Fruit fly (Drosophila melanogaster) whole organism, embryonic: ENCODE results near the gene CG33927.

Experiments used
- Asciz ChIP-seq: fragments of 200-800 bp; sonication (Bioruptor generic); optimal IDR thresholded peaks from 2 replicates; lab custom pipeline; 2017; ENCODE audit warnings: missing biosample characterization, mild to moderate bottlenecking, missing genetic modification characterization, missing genetic modification reagents
- Atf-2 ChIP-seq: fragments of 200-800 bp; sonication (Bioruptor generic); optimal IDR thresholded peaks from 2 replicates; lab custom pipeline; 2016; ENCODE audit warnings: missing biosample characterization, missing genetic modification characterization
- Awh ChIP-seq: fragments of 200-800 bp; sonication (Bioruptor generic); IDR thresholded peaks from 2 replicates; pipeline ENCODE4, ENCODE4 v1.3.6; 2022; ENCODE audit warnings: missing biosample characterization, missing genetic modification characterization
- B-H2 ChIP-seq: fragments of 200-800 bp; sonication (Bioruptor generic); optimal IDR thresholded peaks from 2 replicates; lab custom pipeline; 2018; ENCODE audit warnings: missing biosample characterization, mild to moderate bottlenecking, missing genetic modification characterization
- CG10431 ChIP-seq: fragments of 200-800 bp; sonication (Bioruptor generic); optimal IDR thresholded peaks from 3 replicates; lab custom pipeline; 2018; ENCODE audit warnings: missing biosample characterization, mild to moderate bottlenecking, missing genetic modification characterization
- CG11247 ChIP-seq: fragments of 200-800 bp; sonication (Bioruptor generic); IDR thresholded peaks from 2 replicates; pipeline ENCODE4 v1.3.6; 2022; ENCODE audit warnings: missing biosample characterization, missing genetic modification characterization
- CG11695 ChIP-seq: fragments of 200-800 bp; sonication (Bioruptor generic); IDR thresholded peaks from 3 replicates; pipeline ENCODE4 v1.3.6; 2022; ENCODE audit warnings: missing biosample characterization, missing genetic modification characterization
- CG11723 ChIP-seq: fragments of 200-800 bp; sonication (Bioruptor generic); optimal IDR thresholded peaks from 2 replicates; lab custom pipeline; 2017; ENCODE audit warnings: missing biosample characterization, mild to moderate bottlenecking, missing genetic modification characterization
- CG12769 ChIP-seq: fragments of 200-800 bp; sonication (Bioruptor generic); optimal IDR thresholded peaks from 2 replicates; lab custom pipeline; 2019; ENCODE audit warnings: missing biosample characterization, mild to moderate bottlenecking, missing genetic modification characterization, moderate library complexity
- CG13296 ChIP-seq: fragments of 200-800 bp; sonication (Bioruptor generic); optimal IDR thresholded peaks from 3 replicates; lab custom pipeline; 2018; ENCODE audit warnings: missing biosample characterization, mild to moderate bottlenecking, missing genetic modification characterization
- CG13624 ChIP-seq: fragments of 200-800 bp; sonication (Bioruptor generic); optimal IDR thresholded peaks from 2 replicates; lab custom pipeline; 2016; ENCODE audit warnings: missing biosample characterization, missing genetic modification characterization
- CG15073 ChIP-seq: fragments of 200-800 bp; sonication (Bioruptor generic); optimal IDR thresholded peaks from 2 replicates; lab custom pipeline; 2016; ENCODE audit warnings: missing biosample characterization, missing genetic modification characterization
- CG17912 ChIP-seq: fragments of 200-800 bp; sonication (Bioruptor generic); optimal IDR thresholded peaks from 2 replicates; lab custom pipeline; 2018; ENCODE audit warnings: missing biosample characterization, mild to moderate bottlenecking, missing genetic modification characterization
- CG1792 ChIP-seq: fragments of 200-800 bp; sonication (Bioruptor generic); optimal IDR thresholded peaks from 2 replicates; lab custom pipeline; 2016; ENCODE audit warnings: missing biosample characterization, missing genetic modification characterization
- CG2202 ChIP-seq: fragments of 200-800 bp; sonication (Bioruptor generic); optimal IDR thresholded peaks from 2 replicates; lab custom pipeline; 2018; ENCODE audit warnings: missing biosample characterization, mild to moderate bottlenecking, missing genetic modification characterization
- CG2678 ChIP-seq: fragments of 200-800 bp; sonication (Bioruptor generic); optimal IDR thresholded peaks from 3 replicates; lab custom pipeline; 2019; ENCODE audit warnings: missing biosample characterization, mild to moderate bottlenecking, missing genetic modification characterization, moderate library complexity
- CG3407 ChIP-seq: fragments of 200-800 bp; sonication (Bioruptor generic); optimal IDR thresholded peaks from 2 replicates; lab custom pipeline; 2018; ENCODE audit warnings: missing biosample characterization, mild to moderate bottlenecking, missing genetic modification characterization
- CG34376 ChIP-seq: fragments of 200-800 bp; sonication (Bioruptor generic); optimal IDR thresholded peaks from 2 replicates; lab custom pipeline; 2018; ENCODE audit warnings: missing biosample characterization, mild to moderate bottlenecking, missing genetic modification characterization
- CG4328 ChIP-seq: fragments of 200-800 bp; sonication (Bioruptor generic); optimal IDR thresholded peaks from 3 replicates; lab custom pipeline; 2017; ENCODE audit warnings: missing biosample characterization, missing genetic modification reagents, missing genetic modification characterization
- CG4730 ChIP-seq: fragments of 200-800 bp; sonication (Bioruptor generic); IDR thresholded peaks from 2 replicates; pipeline ENCODE4 v1.3.6; 2022; ENCODE audit warnings: missing biosample characterization, missing genetic modification characterization
- CG5180 ChIP-seq: fragments of 200-800 bp; sonication (Bioruptor generic); optimal IDR thresholded peaks from 3 replicates; lab custom pipeline; 2017; ENCODE audit warnings: missing biosample characterization, missing genetic modification characterization, mild to moderate bottlenecking, moderate library complexity, missing genetic modification reagents
- CG6683 ChIP-seq: fragments of 200-800 bp; sonication (Bioruptor generic); optimal IDR thresholded peaks from 2 replicates; lab custom pipeline; 2017; ENCODE audit warnings: missing biosample characterization, mild to moderate bottlenecking, missing genetic modification characterization, missing genetic modification reagents
- CG6765 ChIP-seq: fragments of 200-800 bp; sonication (Bioruptor generic); optimal IDR thresholded peaks from 3 replicates; lab custom pipeline; 2017; ENCODE audit warnings: missing biosample characterization, mild to moderate bottlenecking, missing genetic modification characterization
- CG9727 ChIP-seq: fragments of 200-800 bp; sonication (Bioruptor generic); optimal IDR thresholded peaks from 3 replicates; lab custom pipeline; 2017; ENCODE audit warnings: missing biosample characterization, mild to moderate bottlenecking, missing genetic modification characterization
- CrebB ChIP-seq: fragments of 200-800 bp; sonication (Bioruptor generic); optimal IDR thresholded peaks from 3 replicates; lab custom pipeline; 2018; ENCODE audit warnings: missing biosample characterization, mild to moderate bottlenecking, missing genetic modification characterization
- D ChIP-seq, 2 experiments: fragments of 200-800 bp in 1 of 2; fragments of >200 bp in 1 of 2; sonication (Bioruptor generic) in 1 of 2; optimal IDR thresholded peaks; 2 replicates in 1 of 2; 3 replicates in 1 of 2; lab custom pipeline; 2017; ENCODE audit warnings: mild to moderate bottlenecking in 1 of 2, missing biosample characterization in 1 of 2, missing genetic modification characterization in 1 of 2, missing genetic modification reagents in 1 of 2
- Deaf1 ChIP-seq: fragments of 200-800 bp; optimal IDR thresholded peaks from 3 replicates; lab custom pipeline; 2019; ENCODE audit warnings: missing biosample characterization, mild to moderate bottlenecking, missing genetic modification characterization, moderate library complexity
- Dek ChIP-seq: fragments of 200-800 bp; sonication (Bioruptor generic); optimal IDR thresholded peaks from 3 replicates; lab custom pipeline; 2019; ENCODE audit warnings: missing biosample characterization, mild to moderate bottlenecking, missing genetic modification characterization, moderate library complexity
- Mad ChIP-seq: fragments of 200-800 bp; sonication (Bioruptor generic); optimal IDR thresholded peaks from 2 replicates; lab custom pipeline; 2016; ENCODE audit warnings: missing biosample characterization, missing genetic modification characterization
- Med ChIP-seq: fragments of 200-800 bp; sonication (Bioruptor generic); peaks from one replicate; lab custom pipeline; 2016; ENCODE audit warnings: missing biosample characterization, missing genetic modification characterization, mild to moderate bottlenecking, inconsistent platforms, moderate library complexity
- Meics ChIP-seq: fragments of 200-800 bp; sonication (Bioruptor generic); optimal IDR thresholded peaks from 2 replicates; lab custom pipeline; 2017; ENCODE audit warnings: missing biosample characterization, mild to moderate bottlenecking, missing genetic modification characterization
- Opbp ChIP-seq: fragments of 200-800 bp; sonication (Bioruptor generic); IDR thresholded peaks from 3 replicates; pipeline ENCODE4 v1.3.6; 2022; ENCODE audit warnings: missing biosample characterization, missing genetic modification characterization; ENCODE audit not compliant: partially characterized antibody
- Rfx ChIP-seq: fragments of 200-800 bp; sonication (Bioruptor generic); IDR thresholded peaks from 2 replicates; pipeline ENCODE4 v1.3.6; 2022; ENCODE audit warnings: missing biosample characterization, missing genetic modification characterization
- bbx ChIP-seq: fragments of 200-800 bp; sonication (Bioruptor generic); IDR thresholded peaks from 2 replicates; pipeline ENCODE4 v1.3.6; 2022; ENCODE audit warnings: missing biosample characterization, missing genetic modification characterization; ENCODE audit not compliant: partially characterized antibody
- br ChIP-seq: fragments of >200 bp; optimal IDR thresholded peaks from 2 replicates; lab custom pipeline; 2017
- cg ChIP-seq: fragments of 200-800 bp; sonication (Bioruptor generic); optimal IDR thresholded peaks from 3 replicates; lab custom pipeline; 2019; ENCODE audit warnings: missing biosample characterization, mild to moderate bottlenecking, missing genetic modification characterization, moderate library complexity
- ci ChIP-seq: fragments of 200-800 bp; sonication (Bioruptor generic); IDR thresholded peaks from 3 replicates; pipeline ENCODE4 v1.3.6; 2022; ENCODE audit warnings: missing biosample characterization, missing genetic modification characterization
- crp ChIP-seq, 2 experiments: fragments of 200-800 bp; sonication (Bioruptor generic); optimal IDR thresholded peaks; 2 replicates in 1 of 2; 3 replicates in 1 of 2; lab custom pipeline; 2017; ENCODE audit warnings: missing biosample characterization in 2 of 2, missing genetic modification characterization in 2 of 2, mild to moderate bottlenecking in 1 of 2, moderate library complexity in 1 of 2
- exex ChIP-seq: fragments of 200-800 bp; sonication (Bioruptor generic); optimal IDR thresholded peaks from 4 replicates; lab custom pipeline; 2018; ENCODE audit warnings: missing biosample characterization, mild to moderate bottlenecking, missing genetic modification characterization, moderate library complexity
- fd96Cb ChIP-seq: fragments of 200-800 bp; sonication (Bioruptor generic); optimal IDR thresholded peaks from 2 replicates; lab custom pipeline; 2018; ENCODE audit warnings: missing biosample characterization, mild to moderate bottlenecking, missing genetic modification characterization, moderate library complexity
- lola ChIP-seq, 3 experiments: fragments of >200 bp in 2 of 3; fragments of 200-800 bp in 1 of 3; sonication (Bioruptor generic) in 1 of 3; optimal IDR thresholded peaks; 2 replicates each; lab custom pipeline; 2017 to 2019; ENCODE audit warnings: missing biosample characterization in 3 of 3, missing genetic modification characterization in 3 of 3, mild to moderate bottlenecking in 1 of 3, moderate library complexity in 1 of 3
- mirr ChIP-seq: fragments of 200-800 bp; sonication (Bioruptor generic); optimal IDR thresholded peaks from 3 replicates; lab custom pipeline; 2018; ENCODE audit warnings: missing biosample characterization, mild to moderate bottlenecking, missing genetic modification characterization
- sens ChIP-seq: fragments of 200-800 bp; sonication (Bioruptor generic); peaks from one replicate; lab custom pipeline; 2016; ENCODE audit warnings: missing biosample characterization, missing genetic modification characterization
- sob ChIP-seq: fragments of 200-800 bp; sonication (Bioruptor generic); IDR thresholded peaks from 2 replicates; pipeline ENCODE4 v1.3.6; 2022; ENCODE audit warnings: missing biosample characterization, missing genetic modification characterization
- zen ChIP-seq: fragments of 200-800 bp; sonication (Bioruptor generic); optimal IDR thresholded peaks from 3 replicates; lab custom pipeline; 2018; ENCODE audit warnings: missing biosample characterization, mild to moderate bottlenecking, missing genetic modification characterization, moderate library complexity
- zf30C ChIP-seq: fragments of 200-800 bp; sonication (Bioruptor generic); optimal IDR thresholded peaks from 3 replicates; lab custom pipeline; 2018; ENCODE audit warnings: missing biosample characterization, mild to moderate bottlenecking, missing genetic modification characterization
- zfh2 ChIP-seq: fragments of 200-800 bp; sonication (Bioruptor generic); optimal IDR thresholded peaks from 2 replicates; lab custom pipeline; 2016; ENCODE audit warnings: missing biosample characterization, missing genetic modification characterization

Gene CG33927

dm6 chr3R:4659934-4660353 is 30.5 kb downstream of the CG33927 start (continued):
- peak; percentile 9; the same call in 1 of the 3 replicates for TF ChIP-seq ci (GFP tag; lab: Robert Waterston, UW)
- TF ChIP-seq lola (GFP tag; optimal IDR thresholded peaks at IDR 0.05; lab: Kevin White, UChicago) = no peak
- TF ChIP-seq CG17912 (GFP tag; lab: Kevin White, UChicago) = peak; percentile 5
- TF ChIP-seq Rfx = peak; percentile 54
- TF ChIP-seq cg (GFP tag; lab: Kevin White, UChicago) = peak; percentile 93
- peak; percentile 62 for TF ChIP-seq sens
- TF ChIP-seq zfh2 (GFP tag; lab: Kevin White, UChicago) = no peak
- TF ChIP-seq Dek (tag; lab: Kevin White, UChicago) = no peak
- TF ChIP-seq bbx (GFP tag; lab: Robert Waterston, UW) = no peak
- no peak for TF ChIP-seq Deaf1 (tag; lab: Kevin White, UChicago)
- peak; percentile 23 for TF ChIP-seq CG10431
- TF ChIP-seq B-H2 (GFP tag; lab: Kevin White, UChicago) = peak; percentile 16
- peak; percentile 28 for TF ChIP-seq CrebB (tag; lab: Kevin White, UChicago)
- peak; percentile 13 for TF ChIP-seq zen (tag; lab: Kevin White, UChicago)
- TF ChIP-seq mirr (GFP tag; lab: Kevin White, UChicago) = peak; percentile 10
- peak; percentile 26; the same call in 1 of the 2 replicates for TF ChIP-seq CG11247
- TF ChIP-seq CG11723 (GFP tag; lab: Kevin White, UChicago) = peak; percentile 60
- peak; percentile 5 for TF ChIP-seq CG13296
- TF ChIP-seq Mad (GFP tag; lab: Kevin White, UChicago) = no peak
- peak; percentile 16 for TF ChIP-seq Asciz (GFP tag; lab: Kevin White, UChicago)
- peak; percentile 14 for TF ChIP-seq CG2678 (tag; lab: Kevin White, UChicago)
- TF ChIP-seq fd96Cb (tag; lab: Kevin White, UChicago) = no peak
- TF ChIP-seq Opbp (GFP tag; lab: Robert Waterston, UW) = no peak
- peak; percentile 86 for TF ChIP-seq Med
- peak; percentile 11 for TF ChIP-seq CG3407 (GFP tag; lab: Kevin White, UChicago)
- peak; percentile 15 for TF ChIP-seq Meics (GFP tag; lab: Kevin White, UChicago)
- TF ChIP-seq CG5180 (GFP tag; lab: Kevin White, UChicago) = peak; percentile 20
- TF ChIP-seq D (optimal IDR thresholded peaks at IDR 0.05; lab: Kevin White, UChicago) = no peak
- peak; percentile 16 for TF ChIP-seq D (GFP tag; optimal IDR thresholded peaks at IDR 0.05; lab: Kevin White, UChicago)
- TF ChIP-seq CG4730 (GFP tag; lab: Robert Waterston, UW) = no peak
- TF ChIP-seq sob (GFP tag; lab: Robert Waterston, UW) = peak; percentile 25; the same call in 1 of the 2 replicates
- peak; percentile 27 for TF ChIP-seq CG4328 (GFP tag; lab: Kevin White, UChicago)
- TF ChIP-seq CG12769 (tag; lab: Kevin White, UChicago) = peak; percentile 72
- TF ChIP-seq CG11695 (GFP tag; lab: Robert Waterston, UW) = 0 out of 3 replicates have a peak, but pooled peaks have one; percentile 22
- peak; percentile 6 for TF ChIP-seq CG6683 (GFP tag; lab: Kevin White, UChicago)
- no peak for TF ChIP-seq CG1792

dm6 chr3R:4658991-4659933 is 31.1 kb downstream of the CG33927 start, which contains the start of gene smash:
Gene smash (plus strand): TSS chr3R:4659579.
- TF ChIP-seq CG9727 (GFP tag; lab: Kevin White, UChicago) (peak; percentile 28), Awh (GFP tag; lab: Robert Waterston, UW) (0 out of 2 replicates have a peak, but pooled peaks have one; percentile 11), CG34376 (GFP tag; lab: Kevin White, UChicago) (peak; percentile 51), CG4730 (GFP tag; lab: Robert Waterston, UW) (no peak), br (lab: Kevin White, UChicago) (no peak), CG2202 (tag; lab: Kevin White, UChicago) (no peak), crp (GFP tag; optimal IDR thresholded peaks at IDR 0.05; lab: Kevin White, UChicago) (no peak), CG13624 (GFP tag; lab: Kevin White, UChicago) (peak; percentile 27), zf30C (GFP tag; lab: Kevin White, UChicago) (no peak), CG6765 (GFP tag; lab: Kevin White, UChicago) (peak; percentile 64), Rfx (peak; percentile 57), exex (tag; lab: Kevin White, UChicago) (no peak), Atf-2 (GFP tag; lab: Kevin White, UChicago) (peak; percentile 9), B-H2 (GFP tag; lab: Kevin White, UChicago) (no peak), CG15073 (no peak)
